Fruit fly (Drosophila melanogaster): ENCODE results near the gene ND-B8.
A peak's percentile ranks its signal among the peaks of the same experiment; 100 is the strongest.

Gene ND-B8

dm6 chr2L:4454009-4454689 lies at the start of gene ND-B8, which contains the start of gene Secp43:
Gene ND-B8, plus strand, starts transcription at chr2L:4454626.
Gene Secp43, minus strand, starts transcription at chr2L:4454453.
- no peak for TF ChIP-seq noc (tag; optimal IDR thresholded peaks at IDR 0.05)

dm6 chr2L:4410855-4411254 lies 43.6 kb upstream of the ND-B8 start, which contains the start of gene CG43055:
Gene CG43055, plus strand, starts transcription at chr2L:4411155.
- TF ChIP-seq noc (tag; optimal IDR thresholded peaks at IDR 0.05): no peak

- no peak for TF ChIP-seq noc (tag; optimal IDR thresholded peaks at IDR 0.05)
These were observed 40.4 kb upstream of the ND-B8 start for dm6 chr2L:4414059-4414458.

dm6 chr2L:4416089-4416488 lies 38.3 kb upstream of the ND-B8 start:
- TF ChIP-seq noc (tag; optimal IDR thresholded peaks at IDR 0.05): no peak

- no peak for TF ChIP-seq noc (tag; optimal IDR thresholded peaks at IDR 0.05)
These were observed 37.5 kb upstream of the ND-B8 start for dm6 chr2L:4416903-4417302.

dm6 chr2L:4417982-4418381 lies 36.4 kb upstream of the ND-B8 start:
- TF ChIP-seq noc (tag; optimal IDR thresholded peaks at IDR 0.05): no peak

dm6 chr2L:4418819-4419218 lies 35.6 kb upstream of the ND-B8 start:
- TF ChIP-seq noc (tag; optimal IDR thresholded peaks at IDR 0.05): no peak

- TF ChIP-seq noc (tag; optimal IDR thresholded peaks at IDR 0.05): no peak
These were observed 32.3 kb upstream of the ND-B8 start for dm6 chr2L:4422154-4422553.

dm6 chr2L:4433608-4434007 lies 20.8 kb upstream of the ND-B8 start, which contains the start of the genes CG34177 and CG34178:
Gene CG34177, plus strand, starts transcription at chr2L:4433908.
Gene CG34178, plus strand, starts transcription at chr2L:4433908.
- TF ChIP-seq noc (tag; optimal IDR thresholded peaks at IDR 0.05): no peak

- TF ChIP-seq noc (tag; optimal IDR thresholded peaks at IDR 0.05): no peak
These were observed 16.9 kb upstream of the ND-B8 start, which contains the start of gene CG43056 for dm6 chr2L:4437487-4437886. Gene CG43056, plus strand, starts transcription at chr2L:4437787.

dm6 chr2L:4440881-4441737 lies 13.3 kb upstream of the ND-B8 start, which contains the start of gene CG15431:
Gene CG15431, minus strand, starts transcription at chr2L:4441282.
- TF ChIP-seq noc (tag; optimal IDR thresholded peaks at IDR 0.05): no peak

dm6 chr2L:4442010-4442587 lies 12.3 kb upstream of the ND-B8 start, which contains the start of the genes Sfp24F and CG15432:
Gene Sfp24F, minus strand, starts transcription at chr2L:4442060.
Gene CG15432, plus strand, starts transcription at chr2L:4442320.
- no peak for TF ChIP-seq noc (tag; optimal IDR thresholded peaks at IDR 0.05)

dm6 chr2L:4444457-4444856 lies 10.0 kb upstream of the ND-B8 start, which contains the start of the genes morgue and Elp3:
Gene morgue, minus strand, starts transcription at chr2L:4444680.
Gene Elp3, plus strand, starts transcription at chr2L:4444732.
- no peak for TF ChIP-seq noc (tag; optimal IDR thresholded peaks at IDR 0.05)

- peak; percentile 91 for TF ChIP-seq noc (tag; optimal IDR thresholded peaks at IDR 0.05)
These were observed 5.8 kb upstream of the ND-B8 start, which contains the start of gene MFS18 for dm6 chr2L:4448582-4449016. Gene MFS18, minus strand, starts transcription at chr2L:4448635.

- TF ChIP-seq noc (tag; optimal IDR thresholded peaks at IDR 0.05): no peak
These were observed 1.6 kb upstream of the ND-B8 start, which contains the start of gene CG15439 for dm6 chr2L:4452798-4453197. Gene CG15439, minus strand, starts transcription at chr2L:4453038.

dm6 chr2L:4456539-4456994 lies 2.1 kb downstream of the ND-B8 start, which contains the start of gene Gs1l:
Gene Gs1l, minus strand, starts transcription at chr2L:4456807.
- TF ChIP-seq noc (tag; optimal IDR thresholded peaks at IDR 0.05): no peak
